Worm (Caenorhabditis elegans) whole organism, mixed stage, embryonic: ENCODE measurements around the gene F08D12.15.

Experiments used
- mls-2 ChIP-seq: sonication (generic microtip); optimal IDR thresholded peaks from 2 replicates; lab custom pipeline; 2016; ENCODE audit warnings: mild to moderate bottlenecking, missing genetic modification characterization, moderate library complexity, missing compliant biosample characterization
- nhr-12 ChIP-seq: fragments of 150-350 bp; optimal IDR thresholded peaks from 2 replicates; lab custom pipeline; 2014; ENCODE audit warnings: missing biosample characterization, missing genetic modification characterization
- pha-4 ChIP-seq: fragments of 150-350 bp; optimal IDR thresholded peaks from 2 replicates; lab custom pipeline; 2018; ENCODE audit warnings: missing biosample characterization, missing genetic modification reagents, missing genetic modification characterization
- snpc-4 ChIP-seq: fragments of 150-350 bp; optimal IDR thresholded peaks from 2 replicates; lab custom pipeline; 2014; ENCODE audit warnings: missing biosample characterization, missing genetic modification characterization
- unc-39 ChIP-seq: fragments of 150-350 bp; optimal IDR thresholded peaks from 2 replicates; lab custom pipeline; 2014; ENCODE audit warnings: missing biosample characterization, missing genetic modification characterization

ce11 chrII:2800550-2801233, 34.3 kb downstream of the F08D12.15 start, which contains the start of gene nhr-119:
- TF ChIP-seq pha-4 (tag; lab: Kevin White, UChicago) (no peak), snpc-4 (tag; lab: Kevin White, UChicago) (no peak), unc-39 (tag; lab: Kevin White, UChicago) (no peak), nhr-12 (tag; lab: Kevin White, UChicago) (no peak), mls-2 (tag; lab: Kevin White, UChicago) (no peak)
